Worm (Caenorhabditis elegans) whole organism, mixed stage, embryonic: ENCODE results near the gene set-25.
A peak's percentile ranks its signal among the peaks of the same experiment; 100 is the strongest.

Experiments
- M03D4.4 ChIP-seq: sonication (generic microtip); optimal IDR thresholded peaks from 2 replicates; lab custom pipeline; 2017; ENCODE audit warnings: mild to moderate bottlenecking, missing genetic modification characterization, missing compliant biosample characterization
- bed-3 ChIP-seq: fragments of 200-800 bp; sonication (Bioruptor generic); optimal IDR thresholded peaks from 3 replicates; lab custom pipeline; 2018; ENCODE audit warnings: mild to moderate bottlenecking, missing genetic modification characterization, moderate library complexity, missing compliant biosample characterization
- blmp-1 ChIP-seq: fragments of 150-350 bp; optimal IDR thresholded peaks from 2 replicates; lab custom pipeline; 2014; ENCODE audit warnings: missing biosample characterization, missing genetic modification characterization
- ceh-43 ChIP-seq: fragments of 200-800 bp; sonication (Bioruptor generic); optimal IDR thresholded peaks from 2 replicates; lab custom pipeline; 2018; ENCODE audit warnings: mild to moderate bottlenecking, missing genetic modification characterization, moderate library complexity, missing compliant biosample characterization
- ceh-83 ChIP-seq: fragments of 200-800 bp; sonication (Bioruptor generic); optimal IDR thresholded peaks from 2 replicates; lab custom pipeline; 2018; ENCODE audit warnings: mild to moderate bottlenecking, missing genetic modification characterization, missing compliant biosample characterization
- ces-1 ChIP-seq: fragments of 150-350 bp; optimal IDR thresholded peaks from 2 replicates; lab custom pipeline; 2014; ENCODE audit warnings: missing biosample characterization, missing genetic modification reagents, missing genetic modification characterization
- cnd-1 ChIP-seq: fragments of 200-800 bp; sonication (Bioruptor generic); optimal IDR thresholded peaks from 2 replicates; lab custom pipeline; 2018; ENCODE audit warnings: mild to moderate bottlenecking, missing genetic modification characterization, missing compliant biosample characterization
- drap-1 ChIP-seq: fragments of 200-800 bp; sonication (Bioruptor generic); optimal IDR thresholded peaks from 3 replicates; lab custom pipeline; 2018; ENCODE audit warnings: mild to moderate bottlenecking, missing genetic modification characterization, missing compliant biosample characterization
- elt-1 ChIP-seq: sonication (generic microtip); optimal IDR thresholded peaks from 2 replicates; lab custom pipeline; 2017; ENCODE audit warnings: missing genetic modification characterization, mild to moderate bottlenecking, missing compliant biosample characterization, antibody characterized with exemption, moderate library complexity, borderline replicate concordance; ENCODE audit not compliant: insufficient read depth
- elt-3 ChIP-seq: fragments of 150-350 bp; optimal IDR thresholded peaks from 2 replicates; lab custom pipeline; 2014; ENCODE audit warnings: missing biosample characterization, missing genetic modification characterization
- flh-1 ChIP-seq: fragments of 200-800 bp; sonication (Bioruptor generic); optimal IDR thresholded peaks from 2 replicates; lab custom pipeline; 2018; ENCODE audit warnings: mild to moderate bottlenecking, missing genetic modification characterization, moderate library complexity, missing compliant biosample characterization
- ham-2 ChIP-seq: fragments of 200-800 bp; sonication (Bioruptor generic); optimal IDR thresholded peaks from 2 replicates; lab custom pipeline; 2018; ENCODE audit warnings: mild to moderate bottlenecking, missing genetic modification characterization, missing compliant biosample characterization
- hlh-1 ChIP-seq: fragments of 150-350 bp; optimal IDR thresholded peaks from 2 replicates; lab custom pipeline; 2014; ENCODE audit warnings: missing biosample characterization, missing genetic modification reagents, missing genetic modification characterization
- lin-13 ChIP-seq: fragments of 150-350 bp; optimal IDR thresholded peaks from 2 replicates; lab custom pipeline; 2014; ENCODE audit warnings: missing biosample characterization, missing genetic modification characterization
- lin-32 ChIP-seq: fragments of 200-800 bp; sonication (Bioruptor generic); optimal IDR thresholded peaks from 2 replicates; lab custom pipeline; 2018; ENCODE audit warnings: mild to moderate bottlenecking, missing genetic modification characterization, missing compliant biosample characterization
- lsy-2 ChIP-seq: fragments of 150-350 bp; optimal IDR thresholded peaks from 2 replicates; lab custom pipeline; 2014; ENCODE audit warnings: missing biosample characterization, missing genetic modification characterization
- mab-5 ChIP-seq: fragments of 150-350 bp; optimal IDR thresholded peaks from 2 replicates; lab custom pipeline; 2014; ENCODE audit warnings: missing biosample characterization, missing genetic modification characterization
- mep-1 ChIP-seq: fragments of 150-350 bp; optimal IDR thresholded peaks from 2 replicates; lab custom pipeline; 2017; ENCODE audit warnings: missing biosample characterization, missing genetic modification reagents, missing genetic modification characterization, inconsistent platforms
- mls-2 ChIP-seq: sonication (generic microtip); optimal IDR thresholded peaks from 2 replicates; lab custom pipeline; 2016; ENCODE audit warnings: mild to moderate bottlenecking, missing genetic modification characterization, moderate library complexity, missing compliant biosample characterization
- nhr-12 ChIP-seq: fragments of 150-350 bp; optimal IDR thresholded peaks from 2 replicates; lab custom pipeline; 2014; ENCODE audit warnings: missing biosample characterization, missing genetic modification characterization
- nhr-2 ChIP-seq: fragments of 150-350 bp; optimal IDR thresholded peaks from 2 replicates; lab custom pipeline; 2014; ENCODE audit warnings: missing biosample characterization, missing genetic modification characterization
- nhr-28 ChIP-seq: fragments of 150-350 bp; optimal IDR thresholded peaks from 2 replicates; lab custom pipeline; 2014; ENCODE audit warnings: missing biosample characterization, missing genetic modification characterization
- pha-4 ChIP-seq: fragments of 150-350 bp; optimal IDR thresholded peaks from 2 replicates; lab custom pipeline; 2018; ENCODE audit warnings: missing biosample characterization, missing genetic modification reagents, missing genetic modification characterization
- sem-2 ChIP-seq: fragments of 200-800 bp; sonication (Bioruptor generic); optimal IDR thresholded peaks from 2 replicates; lab custom pipeline; 2018; ENCODE audit warnings: mild to moderate bottlenecking, missing genetic modification characterization, missing compliant biosample characterization
- snpc-4 ChIP-seq: fragments of 150-350 bp; optimal IDR thresholded peaks from 2 replicates; lab custom pipeline; 2014; ENCODE audit warnings: missing biosample characterization, missing genetic modification characterization
- sptf-1 ChIP-seq: sonication (generic microtip); optimal IDR thresholded peaks from 2 replicates; lab custom pipeline; 2017; ENCODE audit warnings: mild to moderate bottlenecking, missing genetic modification characterization, moderate library complexity, missing compliant biosample characterization
- tbx-8 ChIP-seq: fragments of 200-800 bp; sonication (Bioruptor generic); optimal IDR thresholded peaks from 2 replicates; lab custom pipeline; 2018; ENCODE audit warnings: mild to moderate bottlenecking, missing genetic modification characterization, moderate library complexity, missing compliant biosample characterization
- unc-120 ChIP-seq: sonication (generic microtip); optimal IDR thresholded peaks from 2 replicates; lab custom pipeline; 2017; ENCODE audit warnings: missing genetic modification characterization, missing compliant biosample characterization; ENCODE audit not compliant: poor library complexity, severe bottlenecking
- unc-39 ChIP-seq: fragments of 150-350 bp; optimal IDR thresholded peaks from 2 replicates; lab custom pipeline; 2014; ENCODE audit warnings: missing biosample characterization, missing genetic modification characterization
- unc-62 ChIP-seq: fragments of 150-350 bp; optimal IDR thresholded peaks from 2 replicates; lab custom pipeline; 2014; ENCODE audit warnings: missing biosample characterization, missing genetic modification reagents, missing genetic modification characterization
- zip-8 ChIP-seq: fragments of 150-350 bp; optimal IDR thresholded peaks from 2 replicates; lab custom pipeline; 2014; ENCODE audit warnings: missing biosample characterization, missing genetic modification characterization
- ztf-11 ChIP-seq: fragments of 150-350 bp; optimal IDR thresholded peaks from 2 replicates; lab custom pipeline; 2014; ENCODE audit warnings: missing biosample characterization, missing genetic modification characterization

Gene set-25

DNA sequence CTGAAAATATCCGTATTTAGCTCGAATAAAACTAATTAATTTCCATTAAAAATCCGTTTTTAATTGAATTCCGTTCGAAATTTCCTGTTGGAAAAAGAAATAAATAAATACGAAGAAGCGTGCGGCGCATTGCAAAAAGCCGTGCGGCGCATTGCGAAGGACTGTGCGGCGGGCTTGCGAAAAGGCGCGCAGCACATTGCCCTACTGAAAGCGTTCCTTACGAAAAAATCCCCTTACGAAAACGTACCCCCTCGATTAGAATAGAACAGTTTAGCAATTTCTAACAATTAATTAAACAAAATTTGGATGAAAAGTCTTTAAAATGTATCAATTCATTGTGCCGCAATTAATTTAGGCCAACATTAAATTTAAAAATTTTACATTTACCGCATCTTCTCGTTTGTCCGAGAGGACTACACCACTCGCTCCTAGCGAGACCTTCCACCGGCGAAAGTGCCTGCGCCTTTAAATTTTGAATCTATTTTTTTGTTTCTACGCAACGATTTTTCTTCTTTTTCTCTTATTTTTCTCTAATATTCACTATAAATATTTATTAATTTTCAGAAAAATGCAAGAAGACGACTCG lies 3.5 kb upstream of the set-25 start, which contains the start of gene npp-18:
npp-18 (plus strand) TSS at position 565 of the 586 bp plus-strand sequence.
- TF ChIP-seq mep-1 (tag; lab: Kevin White, UChicago) (peak; percentile 16), ces-1 (peak; percentile 60), lin-13 (peak; percentile 16), lsy-2 (tag; lab: Kevin White, UChicago) (peak; percentile 49), pha-4 (peak; percentile 13)
- TF ChIP-seq, all 35 proteins: peak for 5; not testable (repeated sequence) for 30

DNA sequence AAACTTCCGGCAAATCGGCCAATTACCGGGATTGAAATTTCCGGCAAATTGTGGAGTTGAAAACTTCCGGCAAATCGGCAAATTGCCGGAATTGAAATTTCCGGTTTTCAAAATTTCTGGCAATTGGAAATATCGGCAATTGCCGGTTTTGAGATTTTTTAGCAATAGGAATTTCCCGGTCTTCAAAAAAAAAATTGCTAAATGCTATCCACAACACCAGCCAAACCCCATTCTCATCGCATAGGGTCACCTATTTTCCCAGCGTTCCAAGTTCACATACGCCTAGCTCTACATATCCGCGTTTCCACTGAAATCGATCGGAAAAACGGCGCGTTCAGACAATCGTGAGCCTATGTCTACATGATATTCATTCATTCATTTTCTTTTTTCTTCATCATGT lies 7.5 kb downstream of the set-25 start, which contains the start of gene F56A8.8:
F56A8.8 (plus strand) TSS at position 301 of the 400 bp plus-strand sequence.
- no peak for TF ChIP-seq lin-32 (GFP tag; lab: Kevin White, UChicago)
- TF ChIP-seq nhr-12 (tag; lab: Kevin White, UChicago) = no peak
- TF ChIP-seq unc-62 = no peak
- TF ChIP-seq sptf-1 (tag; lab: Kevin White, UChicago) = no peak
- TF ChIP-seq cnd-1 (tag; lab: Kevin White, UChicago) = no peak
- TF ChIP-seq snpc-4 = no peak
- TF ChIP-seq M03D4.4 = no peak

DNA sequence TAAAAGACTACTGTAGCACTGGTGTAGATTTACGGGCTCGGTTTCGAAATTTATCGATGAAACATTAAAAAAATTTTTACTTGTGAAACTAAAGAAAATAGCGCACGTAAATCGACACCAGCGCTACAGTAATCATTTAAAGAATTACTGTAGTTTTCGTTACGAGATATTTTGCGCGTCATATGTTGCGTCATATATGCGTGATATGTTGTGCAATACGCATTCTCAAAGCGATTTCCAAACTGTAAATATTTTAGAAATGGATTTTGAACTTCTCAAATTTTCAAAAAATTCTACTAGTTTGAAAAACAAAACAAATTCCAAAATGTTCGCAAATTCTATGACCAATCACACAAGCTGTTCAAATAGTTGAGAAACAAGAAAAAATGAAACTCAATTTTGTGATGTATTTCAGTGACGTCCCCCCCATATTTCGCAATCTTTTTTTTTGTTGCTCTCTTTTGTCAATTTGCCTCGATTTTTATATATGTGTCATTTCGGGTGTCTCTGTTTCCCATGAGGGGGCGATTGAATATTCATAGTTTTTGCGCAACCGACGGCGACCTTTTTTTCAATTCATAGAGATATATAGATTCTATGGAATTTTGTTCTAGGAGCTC lies 14.9 kb downstream of the set-25 start:
- TF ChIP-seq ham-2 (GFP tag; lab: Kevin White, UChicago) = no peak
- peak; percentile 98 for TF ChIP-seq zip-8 (tag; lab: Kevin White, UChicago)

DNA sequence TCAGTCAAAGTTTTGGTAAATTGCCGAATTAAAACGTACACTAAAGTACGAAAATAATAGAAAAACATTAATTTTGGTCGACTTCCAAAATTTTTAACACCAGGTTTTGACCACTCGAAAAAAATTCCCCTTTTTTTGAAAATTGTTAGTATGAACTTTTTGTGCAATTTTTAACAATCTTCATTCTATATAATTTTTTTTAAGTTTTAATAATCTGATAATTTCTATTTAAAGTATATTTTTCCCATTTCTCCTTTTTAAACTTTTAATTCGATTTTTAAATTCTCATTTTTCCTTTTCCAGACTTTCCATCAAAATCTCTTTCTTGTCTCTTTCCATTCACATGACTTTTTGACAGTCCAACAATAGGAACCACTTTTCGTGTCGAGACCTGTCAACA lies 15.9 kb downstream of the set-25 start, which contains the start of gene unc-64:
unc-64 (plus strand) TSS at position 301 of the 400 bp plus-strand sequence.
- TF ChIP-seq lin-32 (GFP tag; lab: Kevin White, UChicago) (no peak), ceh-43 (GFP tag; lab: Kevin White, UChicago) (no peak)

DNA sequence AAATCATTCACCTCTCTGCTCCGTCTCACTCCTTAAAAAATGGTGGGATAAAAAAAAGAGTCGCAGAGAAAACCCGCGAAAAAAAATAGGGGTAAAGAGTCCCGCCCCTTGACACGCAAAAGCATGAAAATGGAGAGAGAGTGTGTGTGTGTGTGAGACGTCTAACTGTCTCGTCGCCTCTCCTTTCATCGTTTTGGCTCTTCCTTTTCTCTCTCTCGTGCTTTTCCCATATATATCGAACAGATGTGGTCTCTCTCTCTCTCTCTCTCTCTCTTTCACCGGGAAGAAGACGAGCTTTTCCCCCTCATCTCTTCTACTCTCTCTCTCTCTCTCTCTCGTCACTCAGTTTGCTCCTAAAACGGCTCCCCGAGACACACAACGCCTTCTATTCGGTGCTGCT lies 17.1 kb downstream of the set-25 start:
- TF ChIP-seq ceh-83 (GFP tag; lab: Kevin White, UChicago) = no peak
- peak; percentile 38 for TF ChIP-seq lin-32 (GFP tag; lab: Kevin White, UChicago)
- peak; percentile 22 for TF ChIP-seq pha-4
- peak; percentile 48 for TF ChIP-seq mls-2 (tag; lab: Kevin White, UChicago)
- TF ChIP-seq ztf-11 (tag; lab: Kevin White, UChicago) = no peak
- TF ChIP-seq ham-2 (GFP tag; lab: Kevin White, UChicago) = peak; percentile 12
- TF ChIP-seq M03D4.4 = no peak
- TF ChIP-seq sptf-1 (tag; lab: Kevin White, UChicago) = peak; percentile 64
- TF ChIP-seq tbx-8 = no peak
- TF ChIP-seq cnd-1 (tag; lab: Kevin White, UChicago) = peak; percentile 59
- peak; percentile 37 for TF ChIP-seq unc-120 (tag; lab: Kevin White, UChicago)
- TF ChIP-seq ces-1 = peak; percentile 55
- TF ChIP-seq lsy-2 (tag; lab: Kevin White, UChicago) = peak; percentile 1
- peak; percentile 28 for TF ChIP-seq drap-1 (GFP tag; lab: Kevin White, UChicago)
- no peak for TF ChIP-seq nhr-2

DNA sequence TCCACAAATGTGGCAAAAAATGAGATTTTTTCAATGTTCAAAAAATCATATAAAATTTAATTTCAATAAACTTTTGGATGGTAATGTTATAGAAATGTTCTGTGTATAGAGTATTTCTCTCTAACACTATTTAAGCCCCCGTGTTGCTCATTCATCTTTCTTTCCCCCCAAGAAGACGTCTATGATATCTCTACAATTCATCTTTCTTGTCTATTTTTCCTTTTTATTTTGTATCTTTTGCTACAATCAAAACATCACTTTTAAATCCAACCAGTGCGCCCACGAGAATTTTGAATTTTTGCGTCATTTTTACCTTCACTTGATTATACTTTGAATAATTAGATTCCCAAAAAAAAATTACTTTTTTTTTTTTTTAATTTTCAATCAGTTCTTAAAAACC lies 20.1 kb downstream of the set-25 start:
- TF ChIP-seq bed-3 (GFP tag; lab: Kevin White, UChicago) = no peak
- TF ChIP-seq hlh-1 (tag; lab: Kevin White, UChicago) = no peak
- TF ChIP-seq ces-1 = no peak
- no peak for TF ChIP-seq drap-1 (GFP tag; lab: Kevin White, UChicago)
- no peak for TF ChIP-seq mls-2 (tag; lab: Kevin White, UChicago)
- TF ChIP-seq unc-39 = no peak
- no peak for TF ChIP-seq ztf-11 (tag; lab: Kevin White, UChicago)
- TF ChIP-seq flh-1 (GFP tag; lab: Kevin White, UChicago) = no peak
- no peak for TF ChIP-seq sem-2 (GFP tag; lab: Kevin White, UChicago)
- TF ChIP-seq elt-1 = no peak
- TF ChIP-seq tbx-8 = no peak
- TF ChIP-seq blmp-1 (tag; lab: Kevin White, UChicago) = no peak
- no peak for TF ChIP-seq snpc-4
- TF ChIP-seq mep-1 (tag; lab: Kevin White, UChicago) = no peak
- no peak for TF ChIP-seq lin-32 (GFP tag; lab: Kevin White, UChicago)
- no peak for TF ChIP-seq lin-13
- TF ChIP-seq mab-5 (tag; lab: Kevin White, UChicago) = no peak
- no peak for TF ChIP-seq nhr-28 (tag; lab: Kevin White, UChicago)
- no peak for TF ChIP-seq elt-3 (tag; lab: Kevin White, UChicago)
